Fruit fly (Drosophila melanogaster): ENCODE data around the gene spn-A.

spn-A gene

DNA sequence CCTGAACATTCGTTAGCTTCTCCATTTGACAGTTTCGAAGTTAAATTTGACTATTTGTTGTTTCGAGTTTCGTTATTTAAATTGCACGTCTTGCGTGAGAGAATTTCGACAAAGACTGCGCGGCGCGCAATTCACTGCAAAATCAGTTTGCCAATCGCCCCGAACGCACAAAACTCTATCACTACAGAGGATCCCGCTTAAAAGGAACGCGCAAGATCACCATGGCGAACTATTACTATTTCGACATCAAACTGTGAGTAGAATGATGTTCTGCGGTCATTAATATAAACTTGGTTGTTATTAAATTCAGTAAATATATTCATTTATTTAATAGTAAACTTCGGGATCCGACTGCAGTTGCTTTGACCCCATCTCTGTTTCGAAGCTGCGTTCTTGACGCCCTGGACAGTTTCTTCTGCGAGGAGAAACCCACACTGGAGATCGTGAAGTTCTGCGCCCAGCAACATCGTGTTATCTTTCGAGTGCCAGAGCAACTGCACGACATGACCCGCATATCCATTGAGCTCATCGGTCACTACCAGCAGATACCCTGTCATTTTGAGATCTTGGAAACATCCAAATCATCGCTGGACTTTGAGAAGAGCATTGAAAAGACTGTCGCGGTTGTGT lies at the start of gene spn-A, which contains the start of gene Rpp14b:
TSS of gene spn-A (minus strand) at position 123 of the 630 bp plus-strand sequence.
TSS of gene Rpp14b (plus strand) at position 43 of the 630 bp plus-strand sequence.
- TF ChIP-seq CG32532 (GFP tag; IDR thresholded peaks at IDR 0.05) (peak; percentile 28; the same call in 1 of the 2 replicates), CG12299 (tag; optimal IDR thresholded peaks at IDR 0.05) (no peak), unpg (GFP tag; optimal IDR thresholded peaks at IDR 0.05) (peak; percentile 20), CG11456 (GFP tag; IDR thresholded peaks at IDR 0.05) (peak; percentile 63; the same call in 1 of the 3 replicates), crp (GFP tag; optimal IDR thresholded peaks at IDR 0.05) (no peak), Spps (tag; optimal IDR thresholded peaks at IDR 0.05) (no peak), CG8924 (tag; optimal IDR thresholded peaks at IDR 0.05) (no peak), h (optimal IDR thresholded peaks at IDR 0.05) (no peak), CG32772 (GFP tag; IDR thresholded peaks at IDR 0.05) (peak; percentile 46; the same call in 1 of the 2 replicates), Hr51 (GFP tag; optimal IDR thresholded peaks at IDR 0.05) (peak in 1 of 2 experiments; percentile 4), tll (GFP tag; optimal IDR thresholded peaks at IDR 0.05) (peak in 1 of 2 experiments; percentile 9), Ptx1 (GFP tag; IDR thresholded peaks at IDR 0.05) (peak; percentile 40), CG16815 (GFP tag; optimal IDR thresholded peaks at IDR 0.05) (peak; percentile 17), Rfx (GFP tag; IDR thresholded peaks at IDR 0.05) (peak; percentile 63), CG14860 (GFP tag; IDR thresholded peaks at IDR 0.05; ENCODE audit: partially characterized antibody) (no peak), HLH4C (GFP tag; IDR thresholded peaks at IDR 0.05; ENCODE audit: partially characterized antibody) (no peak), CG9817 (tag; optimal IDR thresholded peaks at IDR 0.05) (peak; percentile 28), CG2202 (tag; optimal IDR thresholded peaks at IDR 0.05) (no peak), CG33557 (GFP tag; optimal IDR thresholded peaks at IDR 0.05) (no peak), pho (GFP tag; optimal IDR thresholded peaks at IDR 0.05) (no peak), MBD-R2 (GFP tag; IDR thresholded peaks at IDR 0.05) (peak; percentile 84), tgo (GFP tag; IDR thresholded peaks at IDR 0.05) (peak; percentile 35; the same call in 1 of the 3 replicates), CG4820 (GFP tag; optimal IDR thresholded peaks at IDR 0.05) (peak; percentile 90), zfh2 (GFP tag; optimal IDR thresholded peaks at IDR 0.05) (peak; percentile 35), CG8388 (GFP tag; optimal IDR thresholded peaks at IDR 0.05) (peak; percentile 8), Ets65A (GFP tag) (peak; percentile 81), ap (GFP tag; IDR thresholded peaks at IDR 0.05) (no peak), al (GFP tag; IDR thresholded peaks at IDR 0.05) (0 out of 2 replicates have a peak, but pooled peaks have one; percentile 26), eyg (GFP tag; optimal IDR thresholded peaks at IDR 0.05) (no peak), lov (optimal IDR thresholded peaks at IDR 0.05) (no peak), lov (GFP tag; IDR thresholded peaks at IDR 0.05) (0 out of 3 replicates have a peak, but pooled peaks have one; percentile 50), CG9876 (GFP tag; optimal IDR thresholded peaks at IDR 0.05) (no peak), Atf-2 (GFP tag; optimal IDR thresholded peaks at IDR 0.05) (no peak), ATbp (GFP tag; optimal IDR thresholded peaks at IDR 0.05) (no peak), Nf-YC (tag; optimal IDR thresholded peaks at IDR 0.05) (no peak), en (GFP tag; optimal IDR thresholded peaks at IDR 0.05) (no peak), CG10366 (GFP tag; IDR thresholded peaks at IDR 0.05) (peak; percentile 43; the same call in 1 of the 2 replicates), yki (optimal IDR thresholded peaks at IDR 0.05) (peak; percentile 47), CoRest (tag; optimal IDR thresholded peaks at IDR 0.05) (peak; percentile 14), Sin3A (optimal IDR thresholded peaks at IDR 0.05) (peak; percentile 0), CG7987 (GFP tag; optimal IDR thresholded peaks at IDR 0.05) (no peak), NfI (GFP tag; optimal IDR thresholded peaks at IDR 0.05) (peak; percentile 10), sob (GFP tag; IDR thresholded peaks at IDR 0.05) (peak; percentile 26; the same call in 1 of the 2 replicates), Chrac-16 (GFP tag; optimal IDR thresholded peaks at IDR 0.05) (peak; percentile 7), mam (GFP tag; optimal IDR thresholded peaks at IDR 0.05) (peak; percentile 17), CG14050 (GFP tag; IDR thresholded peaks at IDR 0.05) (no peak), Mad (GFP tag; optimal IDR thresholded peaks at IDR 0.05) (peak; percentile 13), CG2712 (tag; optimal IDR thresholded peaks at IDR 0.05) (no peak), lilli (GFP tag; optimal IDR thresholded peaks at IDR 0.05) (peak; percentile 37), CG12942 (GFP tag; optimal IDR thresholded peaks at IDR 0.05) (no peak), gem (tag; optimal IDR thresholded peaks at IDR 0.05) (peak; percentile 43)
